Comparison of ENCODE assay signal across 1 fruit fly cellular context in the genomic region with DNA sequence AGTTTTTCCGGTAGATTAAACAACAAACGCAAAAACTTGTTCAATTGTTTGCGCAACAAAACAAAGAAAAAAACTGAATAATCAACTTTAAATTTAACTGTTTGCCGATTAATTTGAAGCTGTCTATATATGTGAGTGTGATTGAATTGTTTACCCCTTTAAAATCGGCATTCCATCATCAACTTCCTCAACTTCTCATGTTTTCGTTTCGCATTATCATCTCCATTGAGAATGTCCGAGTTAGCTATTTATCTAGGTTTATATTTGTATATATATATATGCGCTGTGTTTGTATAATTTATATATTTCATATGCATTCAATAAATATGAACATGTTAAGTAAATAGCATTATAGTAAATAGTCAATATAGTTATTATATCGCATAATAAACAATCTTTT.
A peak's percentile ranks its signal among the peaks of the same experiment; 100 is the strongest.
TF ChIP-seq lines count a peak whose summit lies in the region.

No protein-coding gene starts in this region.

TF ChIP-seq in whole organism, embryonic, 481 proteins besides CTCF, POLR2A, EP300 and RAD21 (continued from another document):
- TF ChIP-seq esg (GFP tag; conservative IDR thresholded peaks at IDR 0.05; lab: Robert Waterston, UW) (no peak), CG32772 (GFP tag; IDR thresholded peaks at IDR 0.05; lab: Robert Waterston, UW) (no peak), ken (GFP tag; IDR thresholded peaks at IDR 0.05; lab: Robert Waterston, UW) (no peak), CG15514 (GFP tag; optimal IDR thresholded peaks at IDR 0.05; lab: Kevin White, UChicago) (peak; percentile 11), pfk (GFP tag; optimal IDR thresholded peaks at IDR 0.05; lab: Kevin White, UChicago) (no peak), CG34376 (GFP tag; optimal IDR thresholded peaks at IDR 0.05; lab: Kevin White, UChicago) (no peak), CG15011 (GFP tag; optimal IDR thresholded peaks at IDR 0.05; lab: Kevin White, UChicago) (no peak), CG4730 (GFP tag; IDR thresholded peaks at IDR 0.05; lab: Robert Waterston, UW) (no peak), Drgx (GFP tag; IDR thresholded peaks at IDR 0.05; lab: Robert Waterston, UW) (no peak), CG12659 (GFP tag; optimal IDR thresholded peaks at IDR 0.05; lab: Kevin White, UChicago) (peak; percentile 11), CG14014 (GFP tag; IDR thresholded peaks at IDR 0.05; lab: Robert Waterston, UW) (peak; percentile 15; the same call in 1 of the 2 replicates), CG6765 (GFP tag; optimal IDR thresholded peaks at IDR 0.05; lab: Kevin White, UChicago) (peak; percentile 41), dmrt99B (tag; optimal IDR thresholded peaks at IDR 0.05; lab: Kevin White, UChicago) (no peak), salm (tag; optimal IDR thresholded peaks at IDR 0.05; lab: Kevin White, UChicago) (no peak), CG12071 (GFP tag; optimal IDR thresholded peaks at IDR 0.05; lab: Kevin White, UChicago) (no peak), Kr (GFP tag; optimal IDR thresholded peaks at IDR 0.05; lab: Kevin White, UChicago) (no peak), Asciz (GFP tag; optimal IDR thresholded peaks at IDR 0.05; lab: Kevin White, UChicago) (no peak), nerfin-2 (GFP tag; IDR thresholded peaks at IDR 0.05; lab: Robert Waterston, UW; ENCODE audit: partially characterized antibody) (no peak), CG9609 (GFP tag; optimal IDR thresholded peaks at IDR 0.05; lab: Kevin White, UChicago) (no peak), ro (GFP tag; IDR thresholded peaks at IDR 0.05; lab: Robert Waterston, UW) (no peak), nau (GFP tag; optimal IDR thresholded peaks at IDR 0.05; lab: Kevin White, UChicago) (peak; percentile 15), CG6272 (GFP tag; IDR thresholded peaks at IDR 0.05; lab: Robert Waterston, UW) (no peak), nom (GFP tag; optimal IDR thresholded peaks at IDR 0.05; lab: Kevin White, UChicago) (no peak), CG13123 (GFP tag; optimal IDR thresholded peaks at IDR 0.05; lab: Kevin White, UChicago) (no peak), CG1602 (GFP tag; optimal IDR thresholded peaks at IDR 0.05; lab: Kevin White, UChicago) (no peak), CG15269 (tag; optimal IDR thresholded peaks at IDR 0.05; lab: Kevin White, UChicago) (peak; percentile 44), CG33213 (GFP tag; optimal IDR thresholded peaks at IDR 0.05; lab: Kevin White, UChicago) (no peak), scrt (GFP tag; optimal IDR thresholded peaks at IDR 0.05; lab: Kevin White, UChicago) (no peak), zen (tag; optimal IDR thresholded peaks at IDR 0.05; lab: Kevin White, UChicago) (no peak), CG11504 (tag; optimal IDR thresholded peaks at IDR 0.05; lab: Kevin White, UChicago) (peak; percentile 7), Xrp1 (GFP tag; IDR thresholded peaks at IDR 0.05; lab: Robert Waterston, UW) (no peak), inv (GFP tag; IDR thresholded peaks at IDR 0.05; lab: Robert Waterston, UW; ENCODE audit: partially characterized antibody) (no peak), Chrac-16 (GFP tag; optimal IDR thresholded peaks at IDR 0.05; lab: Kevin White, UChicago) (no peak), CG11695 (GFP tag; IDR thresholded peaks at IDR 0.05; lab: Robert Waterston, UW) (peak; percentile 34; the same call in 1 of the 3 replicates), Ravus (GFP tag; IDR thresholded peaks at IDR 0.05; lab: Robert Waterston, UW) (no peak), hth (optimal IDR thresholded peaks at IDR 0.05; lab: Kevin White, UChicago) (no peak), CG3995 (GFP tag; optimal IDR thresholded peaks at IDR 0.05; lab: Kevin White, UChicago) (no peak), CG17612 (GFP tag; IDR thresholded peaks at IDR 0.05; lab: Robert Waterston, UW) (no peak), CG2202 (tag; optimal IDR thresholded peaks at IDR 0.05; lab: Kevin White, UChicago) (no peak), CG11456 (GFP tag; IDR thresholded peaks at IDR 0.05; lab: Robert Waterston, UW) (no peak), Nf-YA (GFP tag; IDR thresholded peaks at IDR 0.05; lab: Robert Waterston, UW) (no peak), bowl (GFP tag; IDR thresholded peaks at IDR 0.05; lab: Robert Waterston, UW) (no peak), crol (GFP tag; IDR thresholded peaks at IDR 0.05; lab: Robert Waterston, UW) (no peak), slbo (GFP tag; IDR thresholded peaks at IDR 0.05; lab: Robert Waterston, UW) (no peak), NC2β (GFP tag; optimal IDR thresholded peaks at IDR 0.05; lab: Kevin White, UChicago) (no peak), al (GFP tag; IDR thresholded peaks at IDR 0.05; lab: Robert Waterston, UW) (no peak), ab (GFP tag; optimal IDR thresholded peaks at IDR 0.05; lab: Kevin White, UChicago) (no peak), gem (tag; optimal IDR thresholded peaks at IDR 0.05; lab: Kevin White, UChicago) (peak; percentile 37), sisA (GFP tag; IDR thresholded peaks at IDR 0.05; lab: Robert Waterston, UW) (no peak), H15 (GFP tag; IDR thresholded peaks at IDR 0.05; lab: Robert Waterston, UW) (no peak), zfh1 (GFP tag; IDR thresholded peaks at IDR 0.05; lab: Robert Waterston, UW) (no peak), fu2 (GFP tag; optimal IDR thresholded peaks at IDR 0.05; lab: Kevin White, UChicago) (no peak), CoRest (tag; optimal IDR thresholded peaks at IDR 0.05; lab: Kevin White, UChicago) (no peak), CG17829 (tag; optimal IDR thresholded peaks at IDR 0.05; lab: Kevin White, UChicago) (no peak), CG9876 (GFP tag; optimal IDR thresholded peaks at IDR 0.05; lab: Kevin White, UChicago) (no peak), CG11247 (GFP tag; IDR thresholded peaks at IDR 0.05; lab: Robert Waterston, UW) (no peak), CG10209 (GFP tag; optimal IDR thresholded peaks at IDR 0.05; lab: Kevin White, UChicago) (no peak), Six4 (GFP tag; optimal IDR thresholded peaks at IDR 0.05; lab: Kevin White, UChicago) (no peak), CG8765 (GFP tag; IDR thresholded peaks at IDR 0.05; lab: Robert Waterston, UW) (no peak), CG18262 (tag; optimal IDR thresholded peaks at IDR 0.05; lab: Kevin White, UChicago) (no peak), btn (GFP tag; optimal IDR thresholded peaks at IDR 0.05; lab: Kevin White, UChicago) (no peak), wdn (GFP tag; IDR thresholded peaks at IDR 0.05; lab: Robert Waterston, UW) (no peak), Vsx1 (GFP tag; optimal IDR thresholded peaks at IDR 0.05; lab: Kevin White, UChicago) (no peak), CG11398 (GFP tag; optimal IDR thresholded peaks at IDR 0.05; lab: Kevin White, UChicago) (no peak), Stat92E (GFP tag; optimal IDR thresholded peaks at IDR 0.05; lab: Kevin White, UChicago) (no peak), CG16813 (GFP tag; IDR thresholded peaks at IDR 0.05; lab: Robert Waterston, UW; ENCODE audit: partially characterized antibody) (no peak), Atf6 (GFP tag; IDR thresholded peaks at IDR 0.05; lab: Robert Waterston, UW) (peak; percentile 46; the same call in 1 of the 2 replicates), CG3407 (GFP tag; optimal IDR thresholded peaks at IDR 0.05; lab: Kevin White, UChicago) (no peak), D19A (tag; optimal IDR thresholded peaks at IDR 0.05; lab: Kevin White, UChicago) (no peak), Doc2 (GFP tag; IDR thresholded peaks at IDR 0.05; lab: Robert Waterston, UW) (no peak), luna (GFP tag; optimal IDR thresholded peaks at IDR 0.05; lab: Kevin White, UChicago) (no peak), CG7839 (tag; optimal IDR thresholded peaks at IDR 0.05; lab: Kevin White, UChicago) (no peak), Tbp (GFP tag; optimal IDR thresholded peaks at IDR 0.05; lab: Kevin White, UChicago) (no peak), kay (GFP tag; optimal IDR thresholded peaks at IDR 0.05; lab: Kevin White, UChicago) (no peak)
